Fruit fly (Drosophila melanogaster) whole organism, prepupa: Measurements from ENCODE around the gene CG14042.

Source experiments
- CG10631 ChIP-seq: fragments of 200-800 bp; sonication (Bioruptor generic); optimal IDR thresholded peaks from 2 replicates; lab custom pipeline; 2016; ENCODE audit warnings: missing biosample characterization, missing genetic modification characterization
- CG15336 ChIP-seq: fragments of 200-800 bp; sonication (Bioruptor generic); IDR thresholded peaks from 2 replicates; pipeline ENCODE4 v1.3.6; 2022; ENCODE audit warnings: missing biosample characterization, missing genetic modification characterization
- CG16779 ChIP-seq: fragments of 200-800 bp; sonication (Bioruptor generic); optimal IDR thresholded peaks from 3 replicates; lab custom pipeline; 2017; ENCODE audit warnings: missing biosample characterization, mild to moderate bottlenecking, missing genetic modification characterization
- CG32006 ChIP-seq: fragments of 200-800 bp; sonication (Bioruptor generic); optimal IDR thresholded peaks from 3 replicates; lab custom pipeline; 2017; ENCODE audit warnings: missing biosample characterization, mild to moderate bottlenecking, missing genetic modification characterization
- CG34406 ChIP-seq: fragments of 200-800 bp; sonication (Bioruptor generic); optimal IDR thresholded peaks from 3 replicates; lab custom pipeline; 2016; ENCODE audit warnings: missing biosample characterization, missing genetic modification characterization
- CG6163 ChIP-seq: fragments of 200-800 bp; sonication (Bioruptor generic); IDR thresholded peaks from 3 replicates; pipeline ENCODE4 v1.3.6; 2022; ENCODE audit warnings: missing biosample characterization, missing genetic modification characterization
- CG6276 ChIP-seq: fragments of 200-800 bp; sonication (Bioruptor generic); optimal IDR thresholded peaks from 2 replicates; lab custom pipeline; 2017; ENCODE audit warnings: missing biosample characterization, mild to moderate bottlenecking, missing genetic modification characterization
- Sox102F ChIP-seq: fragments of 200-800 bp; sonication (Bioruptor generic); optimal IDR thresholded peaks from 2 replicates; lab custom pipeline; 2016; ENCODE audit warnings: missing biosample characterization, mild to moderate bottlenecking, missing genetic modification characterization
- esn ChIP-seq: fragments of 200-800 bp; sonication (Bioruptor generic); optimal IDR thresholded peaks from 2 replicates; lab custom pipeline; 2016; ENCODE audit warnings: missing biosample characterization, mild to moderate bottlenecking, missing genetic modification characterization, moderate library complexity
- pdm3 ChIP-seq: fragments of 200-800 bp; sonication (Bioruptor generic); optimal IDR thresholded peaks from 3 replicates; lab custom pipeline; 2016; ENCODE audit warnings: missing biosample characterization, missing genetic modification characterization
- svp ChIP-seq: fragments of 200-800 bp; sonication (Bioruptor generic); peaks from one replicate; lab custom pipeline; 2016; ENCODE audit warnings: missing biosample characterization, missing genetic modification characterization

dm6 chr2L:5001582-5001929 is 36.0 kb upstream of the CG14042 start:
- TF ChIP-seq CG16779 = no peak
- no peak for TF ChIP-seq svp (GFP tag; lab: Kevin White, UChicago)
- no peak for TF ChIP-seq CG34406 (GFP tag; lab: Kevin White, UChicago)
- TF ChIP-seq CG10631 (GFP tag; lab: Kevin White, UChicago) = no peak
- no peak for TF ChIP-seq pdm3 (GFP tag; lab: Kevin White, UChicago)
- no peak for TF ChIP-seq esn (GFP tag; lab: Kevin White, UChicago)
- no peak for TF ChIP-seq CG15336
- no peak for TF ChIP-seq CG6276
- no peak for TF ChIP-seq Sox102F (GFP tag; lab: Kevin White, UChicago)
- TF ChIP-seq CG6163 (GFP tag; lab: Robert Waterston, UW) = no peak
- no peak for TF ChIP-seq CG32006 (GFP tag; lab: Kevin White, UChicago)
